Worm (Caenorhabditis elegans): ENCODE results near the gene ech-4.

The ech-4 gene

DNA sequence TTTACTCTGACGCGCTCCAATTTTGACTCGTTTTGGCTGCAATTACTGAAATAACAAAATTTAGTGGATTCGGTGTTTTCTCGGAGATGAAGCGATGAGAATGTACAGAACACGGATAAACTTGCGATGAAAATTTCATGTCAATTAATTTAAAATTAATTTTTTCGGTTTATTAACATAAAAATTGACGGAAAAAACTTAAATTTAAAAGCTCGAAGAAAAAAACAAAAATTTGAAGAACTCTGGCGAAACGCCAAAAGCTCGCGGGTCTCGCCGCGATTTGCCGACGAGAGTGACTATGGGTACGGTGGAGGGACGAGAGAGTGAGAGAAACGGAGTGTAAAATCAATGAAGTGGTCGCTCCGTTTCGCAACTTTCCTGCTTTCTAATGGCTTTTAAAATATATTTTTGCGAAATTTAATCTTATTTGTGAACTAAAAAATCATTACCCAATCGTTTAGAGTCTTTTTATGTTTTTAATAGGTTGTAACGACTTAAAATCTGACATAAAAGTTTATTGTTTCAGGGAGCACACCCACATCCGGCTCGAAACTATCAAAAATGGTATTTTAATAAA, 47.9 kb downstream of the ech-4 start, which contains the start of the genes gmps-1 and cap-2 (continued):
- TF ChIP-seq nhr-19 (GFP tag; conservative IDR thresholded peaks at IDR 0.05) (peak; percentile 97), C04F5.9 (tag; optimal IDR thresholded peaks at IDR 0.05) (peak; percentile 100), snpc-4 (tag; optimal IDR thresholded peaks at IDR 0.05) (peak; percentile 86), nhr-85 (tag) (peak; percentile 98), nhr-84 (tag; optimal IDR thresholded peaks at IDR 0.05) (peak; percentile 28), zip-4 (GFP tag; optimal IDR thresholded peaks at IDR 0.05) (peak; percentile 96), unc-86 (tag; optimal IDR thresholded peaks at IDR 0.05) (peak; percentile 98), lin-35 (GFP tag; optimal IDR thresholded peaks at IDR 0.05) (peak; percentile 86 to 91), nhr-12 (tag; optimal IDR thresholded peaks at IDR 0.05) (no peak), elt-2 (tag; optimal IDR thresholded peaks at IDR 0.05) (peak; percentile 87), ceh-90 (tag; optimal IDR thresholded peaks at IDR 0.05) (peak; percentile 76), hpl-2 (GFP tag; optimal IDR thresholded peaks at IDR 0.05) (peak; percentile 91), nhr-20 (tag; optimal IDR thresholded peaks at IDR 0.05) (peak; percentile 98), unc-62 (GFP tag; optimal IDR thresholded peaks at IDR 0.05) (peak; percentile 78), sup-37 (GFP tag; optimal IDR thresholded peaks at IDR 0.05) (peak; percentile 96), lin-14 (GFP tag; optimal IDR thresholded peaks at IDR 0.05) (peak; percentile 96), snu-23 (GFP tag; optimal IDR thresholded peaks at IDR 0.05) (peak; percentile 98), mep-1 (tag; optimal IDR thresholded peaks at IDR 0.05) (peak; percentile 94), isw-1 (GFP tag; IDR thresholded peaks at IDR 0.05) (peak; percentile 97), mab-9 (GFP tag; IDR thresholded peaks at IDR 0.05) (peak; percentile 95), hlh-17 (GFP tag; optimal IDR thresholded peaks at IDR 0.05; ENCODE audit: borderline replicate concordance) (no peak), ceh-63 (GFP tag; optimal IDR thresholded peaks at IDR 0.05) (no peak), irx-1 (tag; optimal IDR thresholded peaks at IDR 0.05) (peak; percentile 97), fkh-8 (tag; optimal IDR thresholded peaks at IDR 0.05) (peak; percentile 96), ets-5 (GFP tag; IDR thresholded peaks at IDR 0.05) (no peak), sox-4 (tag; optimal IDR thresholded peaks at IDR 0.05) (peak; percentile 91), unc-30 (tag; optimal IDR thresholded peaks at IDR 0.05) (peak; percentile 49), zag-1 (tag; optimal IDR thresholded peaks at IDR 0.05) (peak; percentile 78), xbp-1 (tag; optimal IDR thresholded peaks at IDR 0.05) (peak; percentile 96), ces-1 (GFP tag; optimal IDR thresholded peaks at IDR 0.05) (no peak), lin-15B (tag; optimal IDR thresholded peaks at IDR 0.05) (peak; percentile 81), egl-13 (tag; optimal IDR thresholded peaks at IDR 0.05) (peak; percentile 96), ceh-88 (GFP tag; IDR thresholded peaks at IDR 0.05) (peak; percentile 92), lsy-2 (tag; optimal IDR thresholded peaks at IDR 0.05) (peak; percentile 100), efl-1 (optimal IDR thresholded peaks at IDR 0.05) (peak; percentile 95 to 97), efl-1 (GFP tag; optimal IDR thresholded peaks at IDR 0.05 in 1 of 2) (peak; percentile 83 to 99), tlp-1 (tag; optimal IDR thresholded peaks at IDR 0.05) (no peak), rnt-1 (tag; optimal IDR thresholded peaks at IDR 0.05) (peak; percentile 98), pqm-1 (tag; optimal IDR thresholded peaks at IDR 0.05) (no peak), nhr-76 (tag; optimal IDR thresholded peaks at IDR 0.05) (no peak), nhr-28 (tag; optimal IDR thresholded peaks at IDR 0.05) (no peak), fkh-10 (GFP tag; optimal IDR thresholded peaks at IDR 0.05) (peak; percentile 95)

- TF ChIP-seq nhr-90 (tag; optimal IDR thresholded peaks at IDR 0.05; ENCODE audit: poor library complexity) (no peak), pqm-1 (tag; optimal IDR thresholded peaks at IDR 0.05) (no peak), isw-1 (GFP tag; IDR thresholded peaks at IDR 0.05) (no peak), elt-2 (tag; optimal IDR thresholded peaks at IDR 0.05) (no peak), nhr-237 (tag; optimal IDR thresholded peaks at IDR 0.05) (no peak), irx-1 (tag; optimal IDR thresholded peaks at IDR 0.05) (no peak), mep-1 (tag; optimal IDR thresholded peaks at IDR 0.05) (no peak), egl-27 (tag; optimal IDR thresholded peaks at IDR 0.05) (no peak), nhr-28 (tag; optimal IDR thresholded peaks at IDR 0.05) (no peak), ces-1 (GFP tag; optimal IDR thresholded peaks at IDR 0.05) (no peak), nhr-20 (tag; optimal IDR thresholded peaks at IDR 0.05) (no peak), vab-15 (tag; optimal IDR thresholded peaks at IDR 0.05) (no peak), grh-1 (GFP tag; IDR thresholded peaks at IDR 0.05) (no peak), swsn-7 (tag; optimal IDR thresholded peaks at IDR 0.05) (no peak), ceh-90 (tag; optimal IDR thresholded peaks at IDR 0.05) (no peak), ztf-11 (tag; optimal IDR thresholded peaks at IDR 0.05) (no peak), C34B4.2 (tag; optimal IDR thresholded peaks at IDR 0.05) (no peak), efl-3 (GFP tag; optimal IDR thresholded peaks at IDR 0.05) (no peak), tlp-1 (tag; optimal IDR thresholded peaks at IDR 0.05) (no peak)
Measured at ce11 chrII:10870698-10871097, 49.9 kb downstream of the ech-4 start.
